Fruit fly (Drosophila melanogaster): ENCODE data around the gene Dci.
A peak's percentile ranks its signal among the peaks of the same experiment; 100 is the strongest.

Dci gene

dm6 chr3L:832897-833857 is 18.0 kb upstream of the Dci start, which contains the start of gene Sf3b3:
TSS of gene Sf3b3 (minus strand) at chr3L:833385.
- TF ChIP-seq CG1603 (tag; optimal IDR thresholded peaks at IDR 0.05): peak; percentile 10
- no peak for TF ChIP-seq D19B (GFP tag; optimal IDR thresholded peaks at IDR 0.05)
- no peak; the same call in 1 of the 2 replicates for TF ChIP-seq E2f2 (GFP tag; IDR thresholded peaks at IDR 0.05)
- TF ChIP-seq sug (tag; optimal IDR thresholded peaks at IDR 0.05): peak; percentile 9
- 0 out of 2 replicates have a peak, but pooled peaks have one; percentile 21 for TF ChIP-seq ranshi (GFP tag; IDR thresholded peaks at IDR 0.05)
- TF ChIP-seq sens (GFP tag): peak; percentile 91
- TF ChIP-seq Neu2 (GFP tag; optimal IDR thresholded peaks at IDR 0.05; ENCODE audit: borderline replicate concordance): no peak
- no peak for TF ChIP-seq CG18619 (GFP tag; optimal IDR thresholded peaks at IDR 0.05)
- peak; percentile 41; the same call in 1 of the 3 replicates for TF ChIP-seq ci (GFP tag; IDR thresholded peaks at IDR 0.05)
- TF ChIP-seq bbx (GFP tag; IDR thresholded peaks at IDR 0.05; ENCODE audit: partially characterized antibody): peak; percentile 83
- no peak for TF ChIP-seq prd (optimal IDR thresholded peaks at IDR 0.05)
- TF ChIP-seq prd (GFP tag; IDR thresholded peaks at IDR 0.05): peak; percentile 55
- TF ChIP-seq Camta (GFP tag; optimal IDR thresholded peaks at IDR 0.05): peak; percentile 21
- no peak for TF ChIP-seq D (optimal IDR thresholded peaks at IDR 0.05)
- TF ChIP-seq D (GFP tag; optimal IDR thresholded peaks at IDR 0.05): no peak
- TF ChIP-seq Lhr (GFP tag; optimal IDR thresholded peaks at IDR 0.05): no peak
- TF ChIP-seq sim (GFP tag; IDR thresholded peaks at IDR 0.05): no peak
- TF ChIP-seq Abd-B (GFP tag; optimal IDR thresholded peaks at IDR 0.05): no peak
- TF ChIP-seq CG14050 (GFP tag; IDR thresholded peaks at IDR 0.05): no peak
- TF ChIP-seq wor (GFP tag; IDR thresholded peaks at IDR 0.05): no peak
- TF ChIP-seq CG6813 (GFP tag; optimal IDR thresholded peaks at IDR 0.05): no peak
- TF ChIP-seq CG14710 (tag; optimal IDR thresholded peaks at IDR 0.05): peak; percentile 27
- TF ChIP-seq Kr (GFP tag; optimal IDR thresholded peaks at IDR 0.05): no peak
- peak; percentile 81 for TF ChIP-seq Sry-β (GFP tag; optimal IDR thresholded peaks at IDR 0.05)
- no peak for TF ChIP-seq CG18599 (GFP tag; optimal IDR thresholded peaks at IDR 0.05)
- no peak for TF ChIP-seq H15 (GFP tag; IDR thresholded peaks at IDR 0.05)
- TF ChIP-seq HLH54F (GFP tag; optimal IDR thresholded peaks at IDR 0.05): no peak
- TF ChIP-seq CG34224 (GFP tag; IDR thresholded peaks at IDR 0.05; ENCODE audit: partially characterized antibody): peak; percentile 38
- TF ChIP-seq hbn (GFP tag; IDR thresholded peaks at IDR 0.05; ENCODE audit: partially characterized antibody): peak; percentile 25; the same call in 1 of the 2 replicates
- peak; percentile 76; the same call in 2 of the 3 replicates for TF ChIP-seq Opbp (GFP tag; IDR thresholded peaks at IDR 0.05; ENCODE audit: partially characterized antibody)
- TF ChIP-seq Med (GFP tag): peak; percentile 79
- TF ChIP-seq Atf3 (GFP tag; optimal IDR thresholded peaks at IDR 0.05): no peak
- no peak for TF ChIP-seq nmo (GFP tag; optimal IDR thresholded peaks at IDR 0.05)
- peak; percentile 12; the same call in 1 of the 2 replicates for TF ChIP-seq Drgx (GFP tag; IDR thresholded peaks at IDR 0.05)
- TF ChIP-seq CG4404 (GFP tag; IDR thresholded peaks at IDR 0.05): 0 out of 2 replicates have a peak, but pooled peaks have one; percentile 16
- no peak for TF ChIP-seq B-H1 (GFP tag; IDR thresholded peaks at IDR 0.05)
- TF ChIP-seq CG34422 (GFP tag; IDR thresholded peaks at IDR 0.05): peak; percentile 49; the same call in 1 of the 3 replicates
- 0 out of 3 replicates have a peak, but pooled peaks have one; percentile 44 for TF ChIP-seq CG2199 (GFP tag; IDR thresholded peaks at IDR 0.05)
- peak; percentile 42 for TF ChIP-seq CG17829 (tag; optimal IDR thresholded peaks at IDR 0.05)
- TF ChIP-seq oc (tag; optimal IDR thresholded peaks at IDR 0.05): no peak
- no peak for TF ChIP-seq CTCF (GFP tag; optimal IDR thresholded peaks at IDR 0.05)
- peak; percentile 47 for TF ChIP-seq slbo (GFP tag; IDR thresholded peaks at IDR 0.05)
- TF ChIP-seq dysf (GFP tag; IDR thresholded peaks at IDR 0.05): 0 out of 3 replicates have a peak, but pooled peaks have one; percentile 33
- TF ChIP-seq CG30020 (tag; optimal IDR thresholded peaks at IDR 0.05): peak; percentile 12
- no peak for TF ChIP-seq MTF-1 (GFP tag; optimal IDR thresholded peaks at IDR 0.05; ENCODE audit: borderline replicate concordance)
- TF ChIP-seq CG8290 (GFP tag; optimal IDR thresholded peaks at IDR 0.05): no peak
- TF ChIP-seq CG8290 (tag; optimal IDR thresholded peaks at IDR 0.05): no peak
- peak; percentile 81 for TF ChIP-seq dm (GFP tag; optimal IDR thresholded peaks at IDR 0.05)
- TF ChIP-seq bowl (GFP tag; IDR thresholded peaks at IDR 0.05): no peak

Data from whole organism, embryonic.